Worm (Caenorhabditis elegans) whole organism, late embryonic: Measurements from ENCODE around the gene ZK856.18.

Source experiments
- ama-1 ChIP-seq: fragments of 150-350 bp; optimal IDR thresholded peaks from 2 replicates; lab custom pipeline; 2014
- ceh-14 ChIP-seq: sonication (generic microtip); optimal IDR thresholded peaks from 2 replicates; lab custom pipeline; 2016; ENCODE audit warnings: missing genotype, missing genetic modification characterization, missing compliant biosample characterization
- ceh-2 ChIP-seq: sonication (generic microtip); optimal IDR thresholded peaks from 2 replicates; lab custom pipeline; 2016; ENCODE audit warnings: missing genotype, missing genetic modification characterization, missing compliant biosample characterization
- ceh-30 ChIP-seq: fragments of 150-350 bp; optimal IDR thresholded peaks from 2 replicates; lab custom pipeline; 2014; ENCODE audit warnings: missing biosample characterization, missing genetic modification characterization
- dve-1 ChIP-seq: sonication (generic microtip); optimal IDR thresholded peaks from 2 replicates; lab custom pipeline; 2017; ENCODE audit warnings: antibody characterized with exemption, mild to moderate bottlenecking, missing genetic modification characterization, missing compliant biosample characterization
- hlh-13 ChIP-seq: fragments of 200-800 bp; sonication (Bioruptor generic); optimal IDR thresholded peaks from 2 replicates; lab custom pipeline; 2018; ENCODE audit warnings: mild to moderate bottlenecking, missing genetic modification characterization, missing compliant biosample characterization
- hlh-6 ChIP-seq: sonication (generic microtip); optimal IDR thresholded peaks from 2 replicates; lab custom pipeline; 2016; ENCODE audit warnings: missing genotype, missing genetic modification characterization, missing compliant biosample characterization
- nfya-1 ChIP-seq: sonication (generic microtip); optimal IDR thresholded peaks from 2 replicates; lab custom pipeline; 2017; ENCODE audit warnings: missing genetic modification characterization, mild to moderate bottlenecking, missing compliant biosample characterization, antibody characterized with exemption, moderate library complexity
- npax-4 ChIP-seq: sonication (generic microtip); optimal IDR thresholded peaks from 2 replicates; lab custom pipeline; 2016; ENCODE audit warnings: missing genetic modification characterization, missing compliant biosample characterization
- pqm-1 ChIP-seq: sonication (generic microtip); optimal IDR thresholded peaks from 2 replicates; lab custom pipeline; 2016; ENCODE audit warnings: missing genetic modification characterization, missing compliant biosample characterization
- sox-4 ChIP-seq: sonication (generic microtip); optimal IDR thresholded peaks from 2 replicates; lab custom pipeline; 2017; ENCODE audit warnings: mild to moderate bottlenecking, missing genetic modification characterization, inconsistent platforms, missing compliant biosample characterization
- syd-9 ChIP-seq: sonication (generic microtip); optimal IDR thresholded peaks from 2 replicates; lab custom pipeline; 2016; ENCODE audit warnings: mild to moderate bottlenecking, missing genetic modification characterization, moderate library complexity, missing compliant biosample characterization

DNA sequence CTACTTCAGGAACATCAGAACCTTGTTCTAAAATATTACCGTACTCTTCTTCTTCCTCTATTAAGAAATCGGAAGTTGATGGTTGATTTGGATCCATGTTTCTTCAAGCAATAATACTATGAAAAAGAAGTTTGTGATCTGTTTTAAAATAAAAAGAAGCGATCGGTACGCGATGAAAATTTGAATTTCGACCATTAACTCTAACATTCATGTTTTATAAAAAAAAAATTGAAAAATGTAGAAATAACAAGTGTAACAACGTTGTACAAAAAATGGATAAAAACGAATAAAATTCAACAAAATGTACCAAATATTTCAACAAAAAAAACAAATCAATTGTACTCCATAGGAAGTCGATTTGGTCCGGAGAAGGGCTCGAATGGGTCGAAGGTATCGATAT lies 24.4 kb upstream of the ZK856.18 start, which contains the start of gene tftc-3:
- TF ChIP-seq npax-4 (tag; lab: Kevin White, UChicago) (no peak), dve-1 (no peak), ceh-14 (tag; lab: Kevin White, UChicago) (no peak), hlh-13 (GFP tag; lab: Kevin White, UChicago) (no peak), syd-9 (tag; lab: Kevin White, UChicago) (no peak), pqm-1 (no peak), ceh-30 (tag; lab: Kevin White, UChicago) (no peak), sox-4 (tag; lab: Kevin White, UChicago) (no peak), ceh-2 (no peak), ama-1 (lab: Kevin White, UChicago) (no peak), nfya-1 (tag; lab: Kevin White, UChicago) (no peak), hlh-6 (tag; lab: Kevin White, UChicago) (no peak)
